Worm (Caenorhabditis elegans): ENCODE measurements around the gene F07C3.16.

- TF ChIP-seq alr-1 (tag; optimal IDR thresholded peaks at IDR 0.05) (no peak), nhr-6 (tag; optimal IDR thresholded peaks at IDR 0.05) (no peak), nhr-12 (tag; optimal IDR thresholded peaks at IDR 0.05) (no peak), mdl-1 (tag; optimal IDR thresholded peaks at IDR 0.05) (no peak), lin-13 (GFP tag; optimal IDR thresholded peaks at IDR 0.05) (no peak), unc-62 (GFP tag; optimal IDR thresholded peaks at IDR 0.05) (no peak), nhr-11 (tag; optimal IDR thresholded peaks at IDR 0.05) (no peak), nhr-23 (tag; optimal IDR thresholded peaks at IDR 0.05) (no peak), lin-39 (tag; optimal IDR thresholded peaks at IDR 0.05) (no peak), fos-1 (tag; optimal IDR thresholded peaks at IDR 0.05) (no peak), aly-2 (tag; optimal IDR thresholded peaks at IDR 0.05) (no peak), nhr-21 (tag; optimal IDR thresholded peaks at IDR 0.05) (no peak)
Measured at ce11 chrV:9224981-9225380, 32.4 kb downstream of the F07C3.16 start.

All from whole organism, L2 larva.